Fruit fly (Drosophila melanogaster) S2 (cell line): ENCODE data around the gene CG5071.

ENCODE experiments used
- CG8478 ChIP-seq: fragments of >200 bp; optimal IDR thresholded peaks from 2 replicates; lab custom pipeline; 2018
- CTCF ChIP-seq, 2 experiments: fragments of >200 bp; optimal IDR thresholded peaks; 2 replicates each; lab custom pipeline; 2018

DNA sequence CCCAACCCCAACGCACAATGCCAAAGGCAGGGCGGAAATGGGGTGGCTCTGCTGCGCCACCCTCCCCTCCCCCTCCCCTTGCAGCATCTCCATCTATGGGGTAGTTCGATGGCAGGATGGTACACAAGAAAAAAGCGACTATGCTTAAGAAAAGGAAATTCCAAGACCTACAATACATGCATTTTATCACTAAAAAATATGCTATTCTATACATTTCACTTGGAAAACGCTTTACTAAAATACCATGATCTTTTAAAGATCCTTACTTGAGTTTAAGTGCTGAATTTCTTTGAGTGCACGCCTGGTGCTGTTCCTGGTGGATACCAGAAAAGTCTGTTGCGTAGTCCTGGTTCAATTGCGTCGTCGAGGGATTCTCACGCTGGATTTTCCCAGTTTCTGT is 12.9 kb downstream of the CG5071 start:
- TF ChIP-seq CG8478 (lab: Kevin White, UChicago) (no peak), CTCF (optimal IDR thresholded peaks at IDR 0.05; lab: Kevin White, UChicago) (no peak)
